Fruit fly (Drosophila melanogaster) whole organism, embryonic: ENCODE data around the gene dysf.

Experiments
- B-H1 ChIP-seq: fragments of 200-800 bp; sonication (Bioruptor generic); IDR thresholded peaks from 3 replicates; pipeline ENCODE4 v1.3.6; 2022; ENCODE audit warnings: missing biosample characterization, missing genetic modification characterization
- Blimp-1 ChIP-seq: fragments of 200-800 bp; sonication (Bioruptor generic); optimal IDR thresholded peaks from 3 replicates; lab custom pipeline; 2018; ENCODE audit warnings: missing biosample characterization, missing genetic modification characterization, mild to moderate bottlenecking, moderate library complexity, missing genetic modification reagents
- CG10654 ChIP-seq: fragments of 200-800 bp; sonication (Bioruptor generic); optimal IDR thresholded peaks from 2 replicates; lab custom pipeline; 2016; ENCODE audit warnings: missing biosample characterization, missing genetic modification characterization
- CG11695 ChIP-seq: fragments of 200-800 bp; sonication (Bioruptor generic); IDR thresholded peaks from 3 replicates; pipeline ENCODE4 v1.3.6; 2022; ENCODE audit warnings: missing biosample characterization, missing genetic modification characterization
- CG12071 ChIP-seq: fragments of 200-800 bp; sonication (Bioruptor generic); optimal IDR thresholded peaks from 3 replicates; lab custom pipeline; 2018; ENCODE audit warnings: missing biosample characterization, mild to moderate bottlenecking, missing genetic modification characterization
- CG12391 ChIP-seq: fragments of 200-800 bp; sonication (Bioruptor generic); optimal IDR thresholded peaks from 3 replicates; lab custom pipeline; 2018; ENCODE audit warnings: missing biosample characterization, mild to moderate bottlenecking, missing genetic modification characterization, moderate library complexity
- CG12769 ChIP-seq: fragments of 200-800 bp; sonication (Bioruptor generic); optimal IDR thresholded peaks from 2 replicates; lab custom pipeline; 2019; ENCODE audit warnings: missing biosample characterization, mild to moderate bottlenecking, missing genetic modification characterization, moderate library complexity
- CG13775 ChIP-seq: fragments of 200-800 bp; sonication (Bioruptor generic); optimal IDR thresholded peaks from 3 replicates; lab custom pipeline; 2017; ENCODE audit warnings: missing biosample characterization, mild to moderate bottlenecking, missing genetic modification characterization
- CG14050 ChIP-seq: fragments of 200-800 bp; sonication (Bioruptor generic); IDR thresholded peaks from 3 replicates; pipeline ENCODE4 v1.3.6; 2022; ENCODE audit warnings: missing biosample characterization, missing genetic modification characterization
- CG15011 ChIP-seq: fragments of 200-800 bp; sonication (Bioruptor generic); optimal IDR thresholded peaks from 3 replicates; lab custom pipeline; 2018; ENCODE audit warnings: missing biosample characterization, mild to moderate bottlenecking, missing genetic modification characterization
- CG15514 ChIP-seq: fragments of 200-800 bp; sonication (Bioruptor generic); optimal IDR thresholded peaks from 3 replicates; lab custom pipeline; 2017; ENCODE audit warnings: missing biosample characterization, missing genetic modification characterization, mild to moderate bottlenecking, moderate library complexity, missing genetic modification reagents
- CG1603 ChIP-seq: fragments of 200-800 bp; sonication (Bioruptor generic); optimal IDR thresholded peaks from 2 replicates; lab custom pipeline; 2019; ENCODE audit warnings: missing biosample characterization, mild to moderate bottlenecking, missing genetic modification characterization, moderate library complexity
- CG17328 ChIP-seq: fragments of 200-800 bp; sonication (Bioruptor generic); IDR thresholded peaks from 2 replicates; pipeline ENCODE4 v1.3.6; 2022; ENCODE audit warnings: missing biosample characterization, missing genetic modification characterization
- CG17829 ChIP-seq: fragments of 200-800 bp; optimal IDR thresholded peaks from 2 replicates; lab custom pipeline; 2019; ENCODE audit warnings: missing biosample characterization, mild to moderate bottlenecking, missing genetic modification characterization, moderate library complexity
- CG18599 ChIP-seq: fragments of 200-800 bp; sonication (Bioruptor generic); optimal IDR thresholded peaks from 3 replicates; lab custom pipeline; 2017; ENCODE audit warnings: missing biosample characterization, missing genetic modification characterization, mild to moderate bottlenecking, moderate library complexity, missing genetic modification reagents
- CG2120 ChIP-seq: fragments of 200-800 bp; sonication (Bioruptor generic); optimal IDR thresholded peaks from 3 replicates; lab custom pipeline; 2016; ENCODE audit warnings: missing biosample characterization, missing genetic modification characterization
- CG2129 ChIP-seq: fragments of 200-800 bp; sonication (Bioruptor generic); IDR thresholded peaks from 2 replicates; pipeline ENCODE4 v1.3.6; 2022; ENCODE audit warnings: missing biosample characterization, missing genetic modification characterization; ENCODE audit not compliant: partially characterized antibody
- CG31365 ChIP-seq: fragments of 200-800 bp; sonication (Bioruptor generic); optimal IDR thresholded peaks from 2 replicates; lab custom pipeline; 2018; ENCODE audit warnings: missing biosample characterization, mild to moderate bottlenecking, missing genetic modification characterization
- CG32772 ChIP-seq: fragments of 200-800 bp; sonication (Bioruptor generic); IDR thresholded peaks from 2 replicates; pipeline ENCODE4 v1.3.6; 2022; ENCODE audit warnings: missing biosample characterization, missing genetic modification characterization
- CG34376 ChIP-seq: fragments of 200-800 bp; sonication (Bioruptor generic); optimal IDR thresholded peaks from 2 replicates; lab custom pipeline; 2018; ENCODE audit warnings: missing biosample characterization, mild to moderate bottlenecking, missing genetic modification characterization
- CG5953 ChIP-seq: fragments of 200-800 bp; sonication (Bioruptor generic); IDR thresholded peaks from 2 replicates; pipeline ENCODE4 v1.3.6; 2022; ENCODE audit warnings: missing biosample characterization, missing genetic modification characterization
- CG7271 ChIP-seq: fragments of 200-800 bp; sonication (Bioruptor generic); optimal IDR thresholded peaks from 2 replicates; lab custom pipeline; 2018; ENCODE audit warnings: missing biosample characterization, mild to moderate bottlenecking, missing genetic modification characterization, moderate library complexity
- CG8478 ChIP-seq: fragments of >200 bp; optimal IDR thresholded peaks from 2 replicates; lab custom pipeline; 2018
- CG9215 ChIP-seq: fragments of 200-800 bp; sonication (Bioruptor generic); IDR thresholded peaks from 2 replicates; pipeline ENCODE4 v1.3.6; 2022; ENCODE audit warnings: missing biosample characterization, missing genetic modification characterization
- CG9727 ChIP-seq: fragments of 200-800 bp; sonication (Bioruptor generic); optimal IDR thresholded peaks from 3 replicates; lab custom pipeline; 2017; ENCODE audit warnings: missing biosample characterization, mild to moderate bottlenecking, missing genetic modification characterization
- CkIIα-i1 ChIP-seq: fragments of 200-800 bp; sonication (Bioruptor generic); IDR thresholded peaks from 2 replicates; pipeline ENCODE4 v1.3.6; 2022; ENCODE audit warnings: missing biosample characterization, missing genetic modification characterization
- CrebB ChIP-seq: fragments of 200-800 bp; sonication (Bioruptor generic); optimal IDR thresholded peaks from 3 replicates; lab custom pipeline; 2018; ENCODE audit warnings: missing biosample characterization, mild to moderate bottlenecking, missing genetic modification characterization
- D ChIP-seq, 2 experiments: fragments of 200-800 bp in 1 of 2; fragments of >200 bp in 1 of 2; sonication (Bioruptor generic) in 1 of 2; optimal IDR thresholded peaks; 2 replicates in 1 of 2; 3 replicates in 1 of 2; lab custom pipeline; 2017; ENCODE audit warnings: mild to moderate bottlenecking in 1 of 2, missing biosample characterization in 1 of 2, missing genetic modification characterization in 1 of 2, missing genetic modification reagents in 1 of 2
- D19A ChIP-seq: fragments of 200-800 bp; optimal IDR thresholded peaks from 3 replicates; lab custom pipeline; 2019; ENCODE audit warnings: missing biosample characterization, mild to moderate bottlenecking, missing genetic modification characterization, moderate library complexity
- Dll ChIP-seq: fragments of 200-800 bp; sonication (Bioruptor generic); IDR thresholded peaks from 4 replicates; pipeline ENCODE4 v1.3.6; 2022; ENCODE audit warnings: missing biosample characterization, missing genetic modification characterization; ENCODE audit not compliant: partially characterized antibody
- Ets97D ChIP-seq: fragments of 200-800 bp; sonication (Bioruptor generic); optimal IDR thresholded peaks from 3 replicates; lab custom pipeline; 2016; ENCODE audit warnings: missing biosample characterization, missing genetic modification characterization
- Gsc ChIP-seq: fragments of 200-800 bp; sonication (Bioruptor generic); IDR thresholded peaks from 2 replicates; pipeline ENCODE4 v1.3.6; 2022; ENCODE audit warnings: missing biosample characterization, missing genetic modification characterization
- HHEX ChIP-seq: fragments of 200-800 bp; sonication (Bioruptor generic); optimal IDR thresholded peaks from 3 replicates; lab custom pipeline; 2017; ENCODE audit warnings: missing biosample characterization, mild to moderate bottlenecking, missing genetic modification characterization, missing genetic modification reagents
- HLH3B ChIP-seq: fragments of 200-800 bp; sonication (Bioruptor generic); IDR thresholded peaks from 2 replicates; pipeline ENCODE4 v1.3.6; 2022; ENCODE audit warnings: missing biosample characterization, missing genetic modification characterization
- MESR4 ChIP-seq: fragments of 200-800 bp; sonication (Bioruptor generic); optimal IDR thresholded peaks from 2 replicates; lab custom pipeline; 2018; ENCODE audit warnings: missing biosample characterization, mild to moderate bottlenecking, missing genetic modification characterization, moderate library complexity
- Mrtf ChIP-seq: fragments of 200-800 bp; sonication (Bioruptor generic); IDR thresholded peaks from 3 replicates; pipeline ENCODE4 v1.3.6; 2022; ENCODE audit warnings: missing biosample characterization, missing genetic modification characterization
- Scr ChIP-seq: fragments of 200-800 bp; sonication (Bioruptor generic); IDR thresholded peaks from 2 replicates; pipeline ENCODE4 v1.3.6; 2022; ENCODE audit warnings: missing biosample characterization, missing genetic modification characterization; ENCODE audit not compliant: partially characterized antibody
- Sry-δ ChIP-seq: fragments of 200-800 bp; sonication (Bioruptor generic); optimal IDR thresholded peaks from 2 replicates; lab custom pipeline; 2016; ENCODE audit warnings: missing biosample characterization, missing genetic modification characterization
- Tbp ChIP-seq: fragments of >200 bp; optimal IDR thresholded peaks from 2 replicates; lab custom pipeline; 2018; ENCODE audit warnings: missing biosample characterization, missing genetic modification characterization
- Xrp1 ChIP-seq: fragments of 200-800 bp; sonication (Bioruptor generic); IDR thresholded peaks from 2 replicates; pipeline ENCODE4 v1.3.6; 2022; ENCODE audit warnings: missing biosample characterization, missing genetic modification characterization
- az2 ChIP-seq: fragments of 200-800 bp; sonication (Bioruptor generic); optimal IDR thresholded peaks from 3 replicates; lab custom pipeline; 2016; ENCODE audit warnings: missing biosample characterization, missing genetic modification characterization
- bcd ChIP-seq: fragments of 200-800 bp; sonication (Bioruptor generic); optimal IDR thresholded peaks from 2 replicates; lab custom pipeline; 2017; ENCODE audit warnings: missing biosample characterization, mild to moderate bottlenecking, missing genetic modification characterization
- eve ChIP-seq, 2 experiments: fragments of >200 bp; optimal IDR thresholded peaks; 2 replicates each; lab custom pipeline; 2017; ENCODE audit warnings: missing biosample characterization in 2 of 2, missing genetic modification characterization in 2 of 2
- gsb-n ChIP-seq: fragments of 200-800 bp; sonication (Bioruptor generic); optimal IDR thresholded peaks from 3 replicates; lab custom pipeline; 2018; ENCODE audit warnings: missing biosample characterization, mild to moderate bottlenecking, missing genetic modification characterization
- jumu ChIP-seq: fragments of 200-800 bp; sonication (Bioruptor generic); optimal IDR thresholded peaks from 3 replicates; lab custom pipeline; 2016; ENCODE audit warnings: missing biosample characterization, missing genetic modification characterization
- peb ChIP-seq: fragments of 200-800 bp; sonication (Bioruptor generic); IDR thresholded peaks from 2 replicates; pipeline ENCODE4 v1.3.6; 2022; ENCODE audit warnings: missing biosample characterization, missing genetic modification characterization
- pnt ChIP-seq: fragments of 200-800 bp; sonication (Bioruptor generic); optimal IDR thresholded peaks from 3 replicates; lab custom pipeline; 2016; ENCODE audit warnings: missing biosample characterization, missing genetic modification characterization
- salm ChIP-seq: fragments of 200-800 bp; sonication (Bioruptor generic); optimal IDR thresholded peaks from 2 replicates; lab custom pipeline; 2018; ENCODE audit warnings: missing biosample characterization, mild to moderate bottlenecking, missing genetic modification characterization
- sug ChIP-seq: fragments of 200-800 bp; optimal IDR thresholded peaks from 2 replicates; lab custom pipeline; 2019; ENCODE audit warnings: missing biosample characterization, mild to moderate bottlenecking, missing genetic modification characterization, moderate library complexity
- vvl ChIP-seq: fragments of 200-800 bp; sonication (Bioruptor generic); IDR thresholded peaks from 2 replicates; pipeline ENCODE4 v1.3.6; 2022; ENCODE audit warnings: missing biosample characterization, missing genetic modification characterization
- zen2 ChIP-seq: fragments of 200-800 bp; sonication (Bioruptor generic); IDR thresholded peaks from 3 replicates; pipeline ENCODE4 v1.3.6; 2022; ENCODE audit warnings: missing biosample characterization, missing genetic modification characterization; ENCODE audit not compliant: partially characterized antibody

The dysf gene

dm6 chr3R:26121785-26122184 is 23.3 kb upstream of the dysf start (continued):
- peak; percentile 67 for TF ChIP-seq CG1603 (tag; lab: Kevin White, UChicago)
- peak; percentile 9 for TF ChIP-seq HHEX (GFP tag; lab: Kevin White, UChicago)
- TF ChIP-seq CG12769 (tag; lab: Kevin White, UChicago): peak; percentile 79
- no peak for TF ChIP-seq Gsc
- no peak for TF ChIP-seq Ets97D (GFP tag; lab: Kevin White, UChicago)
- no peak for TF ChIP-seq sug
- TF ChIP-seq az2 (GFP tag; lab: Kevin White, UChicago): peak; percentile 3
- TF ChIP-seq CG15514 (GFP tag; lab: Kevin White, UChicago): peak; percentile 36
- TF ChIP-seq CG8478 (lab: Kevin White, UChicago): no peak
- TF ChIP-seq CG32772 (GFP tag; lab: Robert Waterston, UW): peak; percentile 55
- TF ChIP-seq CG9215 (GFP tag; lab: Robert Waterston, UW): no peak
- 0 out of 2 replicates have a peak, but pooled peaks have one; percentile 56 for TF ChIP-seq CG5953 (GFP tag; lab: Robert Waterston, UW)
- TF ChIP-seq D (optimal IDR thresholded peaks at IDR 0.05; lab: Kevin White, UChicago): no peak
- no peak for TF ChIP-seq D (GFP tag; optimal IDR thresholded peaks at IDR 0.05; lab: Kevin White, UChicago)
- peak; percentile 37; the same call in 1 of the 2 replicates for TF ChIP-seq CG17328 (GFP tag; lab: Robert Waterston, UW)
- TF ChIP-seq CG18599: peak; percentile 59
- TF ChIP-seq CrebB (tag; lab: Kevin White, UChicago): no peak
- TF ChIP-seq CG13775 (GFP tag; lab: Kevin White, UChicago): no peak
- peak; percentile 40 for TF ChIP-seq CG12391 (tag; lab: Kevin White, UChicago)
- TF ChIP-seq CG31365 (tag; lab: Kevin White, UChicago): no peak
- TF ChIP-seq vvl (GFP tag; lab: Robert Waterston, UW): peak; percentile 36; the same call in 1 of the 2 replicates
- no peak for TF ChIP-seq Dll (GFP tag; lab: Robert Waterston, UW)
- peak; percentile 33 for TF ChIP-seq CG12071 (GFP tag; lab: Kevin White, UChicago)
- TF ChIP-seq Tbp: no peak
- TF ChIP-seq D19A (tag; lab: Kevin White, UChicago): no peak
- no peak for TF ChIP-seq Scr (GFP tag; lab: Robert Waterston, UW)
- peak; percentile 67 for TF ChIP-seq CG2120 (GFP tag; lab: Kevin White, UChicago)
- TF ChIP-seq CkIIα-i1: no peak
- TF ChIP-seq CG15011 (GFP tag; lab: Kevin White, UChicago): no peak
- TF ChIP-seq Xrp1 (GFP tag; lab: Robert Waterston, UW): peak; percentile 7; the same call in 1 of the 2 replicates
- no peak for TF ChIP-seq CG34376 (GFP tag; lab: Kevin White, UChicago)
- TF ChIP-seq pnt (GFP tag; lab: Kevin White, UChicago): peak; percentile 32
- peak; percentile 3 for TF ChIP-seq Blimp-1 (GFP tag; lab: Kevin White, UChicago)
- TF ChIP-seq jumu: peak; percentile 4
- TF ChIP-seq CG14050 (GFP tag; lab: Robert Waterston, UW): no peak
- peak; percentile 8 for TF ChIP-seq CG17829 (tag; lab: Kevin White, UChicago)
- TF ChIP-seq CG9727 (GFP tag; lab: Kevin White, UChicago): no peak
- TF ChIP-seq gsb-n: no peak
- TF ChIP-seq peb: no peak
- TF ChIP-seq Sry-δ: no peak
- no peak for TF ChIP-seq CG10654 (GFP tag; lab: Kevin White, UChicago)
- no peak for TF ChIP-seq Mrtf (GFP tag; lab: Robert Waterston, UW)
- TF ChIP-seq MESR4 (GFP tag; lab: Kevin White, UChicago): no peak
- TF ChIP-seq CG2129 (GFP tag; lab: Robert Waterston, UW): no peak
- TF ChIP-seq zen2 (GFP tag; lab: Robert Waterston, UW): no peak
- peak; percentile 62; the same call in 1 of the 3 replicates for TF ChIP-seq CG11695 (GFP tag; lab: Robert Waterston, UW)
- peak in 1 of 2 experiments; percentile 14 for TF ChIP-seq eve (GFP tag; optimal IDR thresholded peaks at IDR 0.05; lab: Kevin White, UChicago)
- TF ChIP-seq salm: no peak
- no peak for TF ChIP-seq CG7271 (tag; lab: Kevin White, UChicago)
- TF ChIP-seq HLH3B: peak; percentile 47
- TF ChIP-seq bcd: no peak
- TF ChIP-seq B-H1 (GFP tag; lab: Robert Waterston, UW): no peak
